Worm (Caenorhabditis elegans): ENCODE results near the gene T07A9.12.

T07A9.12 gene

DNA sequence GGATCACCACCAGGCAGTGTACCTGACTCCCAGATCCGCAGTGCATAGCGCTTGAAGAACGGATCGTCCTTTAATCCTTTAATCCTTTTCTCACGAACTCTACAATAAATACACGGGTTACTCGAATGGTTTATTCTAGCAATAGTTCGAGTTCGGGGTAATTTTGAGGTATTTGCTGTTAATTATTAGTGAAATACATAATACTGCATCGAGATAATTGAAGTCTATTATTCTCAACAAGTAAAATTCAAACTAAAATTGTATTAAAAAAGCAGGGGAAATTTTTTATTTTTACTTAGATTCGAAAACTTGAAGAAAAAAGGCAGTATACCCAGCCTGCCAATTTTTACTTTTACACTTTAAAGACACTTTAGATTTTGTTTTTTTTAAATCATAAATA, 732 bp upstream of the T07A9.12 start, which contains the start of gene kgb-1:
Gene kgb-1, minus strand, starts transcription at position 101 of the 400 bp plus-strand sequence.
- TF ChIP-seq ham-2 (GFP tag; optimal IDR thresholded peaks at IDR 0.05) (no peak), bed-3 (GFP tag; optimal IDR thresholded peaks at IDR 0.05) (no peak), nhr-28 (tag; optimal IDR thresholded peaks at IDR 0.05) (no peak), unc-39 (tag; optimal IDR thresholded peaks at IDR 0.05) (no peak), pha-4 (tag; optimal IDR thresholded peaks at IDR 0.05) (no peak), nhr-237 (tag; optimal IDR thresholded peaks at IDR 0.05) (no peak), blmp-1 (tag; optimal IDR thresholded peaks at IDR 0.05) (no peak), ceh-43 (GFP tag; optimal IDR thresholded peaks at IDR 0.05) (no peak), mls-2 (tag; optimal IDR thresholded peaks at IDR 0.05) (no peak), hlh-1 (tag; optimal IDR thresholded peaks at IDR 0.05) (no peak), tbx-8 (GFP tag; optimal IDR thresholded peaks at IDR 0.05) (no peak), elt-3 (tag; optimal IDR thresholded peaks at IDR 0.05) (no peak), M03D4.4 (tag; optimal IDR thresholded peaks at IDR 0.05) (no peak), unc-62 (GFP tag; optimal IDR thresholded peaks at IDR 0.05) (no peak), mep-1 (tag; optimal IDR thresholded peaks at IDR 0.05) (no peak), nhr-76 (tag; optimal IDR thresholded peaks at IDR 0.05) (no peak), lin-32 (GFP tag; optimal IDR thresholded peaks at IDR 0.05) (no peak)

DNA sequence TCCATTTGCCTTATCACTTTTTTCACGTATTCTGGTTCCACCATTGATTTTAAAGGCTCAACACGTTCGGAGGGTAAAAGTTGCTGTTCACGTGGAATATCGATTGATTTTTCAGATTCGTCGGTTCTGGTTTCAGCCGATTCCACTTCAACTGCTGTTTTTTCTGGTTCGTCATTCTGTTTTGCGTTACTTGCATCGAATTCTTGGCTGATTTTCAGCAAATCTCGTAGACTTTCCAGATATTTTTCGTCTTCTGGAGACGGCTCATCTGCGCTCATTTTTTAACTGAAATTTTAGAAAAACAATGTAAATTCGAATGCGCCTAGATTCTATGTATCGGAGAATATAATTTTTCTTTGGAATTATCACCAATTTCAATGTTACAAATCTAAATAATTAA, 9.0 kb downstream of the T07A9.12 start, which contains the start of gene eri-1:
Gene eri-1, minus strand, starts transcription at position 285 of the 400 bp plus-strand sequence.
- TF ChIP-seq nhr-12 (tag; optimal IDR thresholded peaks at IDR 0.05) (no peak), pha-4 (tag; optimal IDR thresholded peaks at IDR 0.05) (no peak), sptf-1 (tag; optimal IDR thresholded peaks at IDR 0.05) (no peak), cnd-1 (tag; optimal IDR thresholded peaks at IDR 0.05) (no peak), ham-2 (GFP tag; optimal IDR thresholded peaks at IDR 0.05) (no peak), unc-120 (tag; optimal IDR thresholded peaks at IDR 0.05; ENCODE audit: poor library complexity, severe bottlenecking) (no peak), drap-1 (GFP tag; optimal IDR thresholded peaks at IDR 0.05) (no peak), lin-32 (GFP tag; optimal IDR thresholded peaks at IDR 0.05) (no peak), ces-1 (GFP tag; optimal IDR thresholded peaks at IDR 0.05) (no peak), nhr-76 (tag; optimal IDR thresholded peaks at IDR 0.05) (no peak), elt-1 (tag; optimal IDR thresholded peaks at IDR 0.05; ENCODE audit: borderline replicate concordance, insufficient read depth) (no peak), zip-8 (tag; optimal IDR thresholded peaks at IDR 0.05) (no peak), nhr-2 (tag; optimal IDR thresholded peaks at IDR 0.05) (no peak), tbx-8 (GFP tag; optimal IDR thresholded peaks at IDR 0.05) (no peak), lsy-2 (tag; optimal IDR thresholded peaks at IDR 0.05) (no peak), blmp-1 (tag; optimal IDR thresholded peaks at IDR 0.05) (no peak), unc-62 (GFP tag; optimal IDR thresholded peaks at IDR 0.05) (no peak), nhr-237 (tag; optimal IDR thresholded peaks at IDR 0.05) (no peak), unc-39 (tag; optimal IDR thresholded peaks at IDR 0.05) (no peak)

DNA sequence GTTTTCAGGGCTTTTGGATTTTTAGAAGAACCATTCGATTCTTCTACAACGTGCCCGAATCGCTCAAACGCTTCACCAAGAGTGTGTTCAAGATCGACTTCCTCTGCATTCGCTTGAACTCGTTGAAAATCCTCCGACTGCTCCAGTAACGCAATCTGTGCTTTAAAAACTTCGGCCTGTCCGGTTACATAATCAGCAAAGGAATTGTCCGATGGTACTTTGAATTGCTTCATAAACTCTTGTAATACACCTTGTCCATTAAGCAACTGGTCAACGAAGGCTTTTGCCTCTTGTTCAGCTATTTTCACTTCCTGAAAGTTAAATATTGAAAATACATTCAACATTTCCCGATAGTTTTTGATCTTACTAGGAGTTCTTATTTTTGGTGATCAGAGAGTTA, 10.0 kb downstream of the T07A9.12 start:
- no peak for TF ChIP-seq ceh-39 (tag; optimal IDR thresholded peaks at IDR 0.05)

ce11 chrIV:422112-422511, 11.4 kb downstream of the T07A9.12 start:
- TF ChIP-seq unc-120 (tag; optimal IDR thresholded peaks at IDR 0.05; ENCODE audit: poor library complexity, severe bottlenecking): no peak
- no peak for TF ChIP-seq elt-3 (tag; optimal IDR thresholded peaks at IDR 0.05)
- no peak for TF ChIP-seq flh-1 (GFP tag; optimal IDR thresholded peaks at IDR 0.05)
- no peak for TF ChIP-seq cnd-1 (tag; optimal IDR thresholded peaks at IDR 0.05)
- no peak for TF ChIP-seq ceh-39 (tag; optimal IDR thresholded peaks at IDR 0.05)
- TF ChIP-seq lsy-2 (tag; optimal IDR thresholded peaks at IDR 0.05): no peak
- no peak for TF ChIP-seq unc-39 (tag; optimal IDR thresholded peaks at IDR 0.05)
- TF ChIP-seq M03D4.4 (tag; optimal IDR thresholded peaks at IDR 0.05): no peak
- TF ChIP-seq ceh-43 (GFP tag; optimal IDR thresholded peaks at IDR 0.05): no peak

DNA sequence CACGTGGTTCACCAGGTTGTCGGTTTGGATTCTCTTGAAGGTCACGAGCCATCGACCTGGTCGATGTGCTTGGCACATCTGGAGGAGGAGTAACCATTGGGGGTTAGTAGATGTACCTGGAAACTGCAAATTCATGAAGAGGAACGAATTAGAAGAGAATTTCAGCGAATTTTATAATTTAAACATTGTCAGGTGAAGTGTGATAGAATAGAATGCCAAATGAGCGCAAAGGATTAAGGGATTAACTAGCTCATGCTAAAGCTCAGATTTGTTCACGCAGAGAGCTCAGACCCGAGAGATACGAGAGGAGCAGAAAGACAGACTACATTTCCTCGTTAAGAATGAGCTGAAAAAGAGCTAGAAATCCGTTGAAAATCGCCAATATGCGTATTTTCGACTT, 14.4 kb downstream of the T07A9.12 start, which contains the start of gene daf-18:
Gene daf-18, minus strand, starts transcription at position 126 of the 400 bp plus-strand sequence.
- TF ChIP-seq nhr-28 (tag; optimal IDR thresholded peaks at IDR 0.05): no peak
- TF ChIP-seq nhr-76 (tag; optimal IDR thresholded peaks at IDR 0.05): no peak
- TF ChIP-seq unc-39 (tag; optimal IDR thresholded peaks at IDR 0.05): no peak
- TF ChIP-seq mls-2 (tag; optimal IDR thresholded peaks at IDR 0.05): no peak
- no peak for TF ChIP-seq nhr-2 (tag; optimal IDR thresholded peaks at IDR 0.05)
- TF ChIP-seq lin-13 (tag; optimal IDR thresholded peaks at IDR 0.05): no peak
- no peak for TF ChIP-seq pha-4 (tag; optimal IDR thresholded peaks at IDR 0.05)
- no peak for TF ChIP-seq tbx-8 (GFP tag; optimal IDR thresholded peaks at IDR 0.05)
- TF ChIP-seq sptf-1 (tag; optimal IDR thresholded peaks at IDR 0.05): no peak
- no peak for TF ChIP-seq lsy-2 (tag; optimal IDR thresholded peaks at IDR 0.05)
- TF ChIP-seq unc-62 (GFP tag; optimal IDR thresholded peaks at IDR 0.05): no peak
- TF ChIP-seq cnd-1 (tag; optimal IDR thresholded peaks at IDR 0.05): no peak
- no peak for TF ChIP-seq ceh-39 (tag; optimal IDR thresholded peaks at IDR 0.05)
- no peak for TF ChIP-seq flh-1 (GFP tag; optimal IDR thresholded peaks at IDR 0.05)
- TF ChIP-seq elt-1 (tag; optimal IDR thresholded peaks at IDR 0.05; ENCODE audit: borderline replicate concordance, insufficient read depth): no peak
- TF ChIP-seq M03D4.4 (tag; optimal IDR thresholded peaks at IDR 0.05): no peak
- no peak for TF ChIP-seq nhr-237 (tag; optimal IDR thresholded peaks at IDR 0.05)
